Fruit fly (Drosophila melanogaster) whole organism, prepupa: ENCODE measurements around the gene Exo84.

Experiments used
- Blimp-1 ChIP-seq: fragments of 200-800 bp; sonication (Bioruptor generic); optimal IDR thresholded peaks from 3 replicates; lab custom pipeline; 2017; ENCODE audit warnings: missing biosample characterization, missing genetic modification characterization, mild to moderate bottlenecking, moderate library complexity, missing genetic modification reagents
- CG10631 ChIP-seq: fragments of 200-800 bp; sonication (Bioruptor generic); optimal IDR thresholded peaks from 2 replicates; lab custom pipeline; 2016; ENCODE audit warnings: missing biosample characterization, missing genetic modification characterization
- CG10669 ChIP-seq: fragments of 200-800 bp; sonication (Bioruptor generic); optimal IDR thresholded peaks from 3 replicates; lab custom pipeline; 2018; ENCODE audit warnings: missing biosample characterization, mild to moderate bottlenecking, missing genetic modification characterization, moderate library complexity
- CG11294 ChIP-seq: fragments of 200-800 bp; sonication (Bioruptor generic); IDR thresholded peaks from 2 replicates; pipeline ENCODE4 v1.3.6; 2022; ENCODE audit warnings: missing biosample characterization, missing genetic modification characterization
- CG11902 ChIP-seq: fragments of 200-800 bp; sonication (Bioruptor generic); optimal IDR thresholded peaks from 3 replicates; lab custom pipeline; 2016; ENCODE audit warnings: missing biosample characterization, missing genetic modification characterization
- CG15336 ChIP-seq: fragments of 200-800 bp; sonication (Bioruptor generic); IDR thresholded peaks from 2 replicates; pipeline ENCODE4 v1.3.6; 2022; ENCODE audit warnings: missing biosample characterization, missing genetic modification characterization
- CG1621 ChIP-seq: fragments of 200-800 bp; sonication (Bioruptor generic); optimal IDR thresholded peaks from 3 replicates; lab custom pipeline; 2018; ENCODE audit warnings: missing biosample characterization, mild to moderate bottlenecking, missing genetic modification characterization
- CG16779 ChIP-seq: fragments of 200-800 bp; sonication (Bioruptor generic); optimal IDR thresholded peaks from 3 replicates; lab custom pipeline; 2017; ENCODE audit warnings: missing biosample characterization, mild to moderate bottlenecking, missing genetic modification characterization
- CG31627 ChIP-seq: fragments of 200-800 bp; sonication (Bioruptor generic); optimal IDR thresholded peaks from 3 replicates; lab custom pipeline; 2016; ENCODE audit warnings: missing biosample characterization, missing genetic modification characterization
- CG32006 ChIP-seq: fragments of 200-800 bp; sonication (Bioruptor generic); optimal IDR thresholded peaks from 3 replicates; lab custom pipeline; 2017; ENCODE audit warnings: missing biosample characterization, mild to moderate bottlenecking, missing genetic modification characterization
- CG34406 ChIP-seq: fragments of 200-800 bp; sonication (Bioruptor generic); optimal IDR thresholded peaks from 3 replicates; lab custom pipeline; 2016; ENCODE audit warnings: missing biosample characterization, missing genetic modification characterization
- CG3919 ChIP-seq: fragments of 200-800 bp; sonication (Bioruptor generic); optimal IDR thresholded peaks from 3 replicates; lab custom pipeline; 2016; ENCODE audit warnings: missing biosample characterization, missing genetic modification characterization
- CG6792 ChIP-seq: fragments of 200-800 bp; sonication (Bioruptor generic); optimal IDR thresholded peaks from 3 replicates; lab custom pipeline; 2016; ENCODE audit warnings: missing biosample characterization, missing genetic modification characterization
- CG6808 ChIP-seq: fragments of 200-800 bp; sonication (Bioruptor generic); optimal IDR thresholded peaks from 3 replicates; lab custom pipeline; 2017; ENCODE audit warnings: missing biosample characterization, missing genetic modification characterization, mild to moderate bottlenecking, moderate library complexity, missing genetic modification reagents
- CG6854 ChIP-seq: fragments of 200-800 bp; sonication (Bioruptor generic); optimal IDR thresholded peaks from 2 replicates; lab custom pipeline; 2017; ENCODE audit warnings: missing biosample characterization, mild to moderate bottlenecking, missing genetic modification characterization
- CG7368 ChIP-seq: fragments of 200-800 bp; sonication (Bioruptor generic); optimal IDR thresholded peaks from 3 replicates; lab custom pipeline; 2016; ENCODE audit warnings: missing biosample characterization, missing genetic modification characterization
- CG8119 ChIP-seq: fragments of 200-800 bp; sonication (Bioruptor generic); IDR thresholded peaks from 3 replicates; pipeline ENCODE4 v1.3.6; 2022; ENCODE audit warnings: missing biosample characterization, missing genetic modification characterization
- CG8632 ChIP-seq: fragments of 200-800 bp; sonication (Bioruptor generic); optimal IDR thresholded peaks from 3 replicates; lab custom pipeline; 2016; ENCODE audit warnings: missing biosample characterization, missing genetic modification characterization
- CG9139 ChIP-seq: fragments of 200-800 bp; sonication (Bioruptor generic); optimal IDR thresholded peaks from 3 replicates; lab custom pipeline; 2017; ENCODE audit warnings: missing biosample characterization, mild to moderate bottlenecking, missing genetic modification characterization
- Eip75B ChIP-seq: fragments of 200-800 bp; sonication (Bioruptor generic); optimal IDR thresholded peaks from 3 replicates; lab custom pipeline; 2016; ENCODE audit warnings: missing biosample characterization, missing genetic modification characterization
- Eip78C ChIP-seq: fragments of 200-800 bp; sonication (Bioruptor generic); peaks from one replicate; lab custom pipeline; 2016; ENCODE audit warnings: missing biosample characterization, missing genetic modification characterization
- Ets21C ChIP-seq: fragments of 200-800 bp; sonication (Bioruptor generic); optimal IDR thresholded peaks from 3 replicates; lab custom pipeline; 2016; ENCODE audit warnings: missing biosample characterization, missing genetic modification characterization
- Gug ChIP-seq: fragments of 200-800 bp; sonication (Bioruptor generic); IDR thresholded peaks from 2 replicates; pipeline ENCODE4 v1.3.6; 2022; ENCODE audit warnings: missing biosample characterization, missing genetic modification characterization
- Hr39 ChIP-seq: fragments of 200-800 bp; sonication (Bioruptor generic); optimal IDR thresholded peaks from 2 replicates; lab custom pipeline; 2016; ENCODE audit warnings: missing biosample characterization, missing genetic modification characterization
- Hr4 ChIP-seq: fragments of 200-800 bp; sonication (Bioruptor generic); optimal IDR thresholded peaks from 3 replicates; lab custom pipeline; 2016; ENCODE audit warnings: missing biosample characterization, missing genetic modification characterization
- Lpt ChIP-seq: fragments of 200-800 bp; sonication (Bioruptor generic); optimal IDR thresholded peaks from 3 replicates; lab custom pipeline; 2016; ENCODE audit warnings: missing biosample characterization, missing genetic modification characterization
- Met ChIP-seq: fragments of 200-800 bp; sonication (Bioruptor generic); optimal IDR thresholded peaks from 3 replicates; lab custom pipeline; 2016; ENCODE audit warnings: missing biosample characterization, missing genetic modification characterization
- OdsH ChIP-seq: fragments of 200-800 bp; sonication (Bioruptor generic); optimal IDR thresholded peaks from 3 replicates; lab custom pipeline; 2016; ENCODE audit warnings: missing biosample characterization, missing genetic modification characterization
- Smox ChIP-seq: fragments of 200-800 bp; sonication (Bioruptor generic); optimal IDR thresholded peaks from 3 replicates; lab custom pipeline; 2016; ENCODE audit warnings: missing biosample characterization, missing genetic modification characterization
- Sox102F ChIP-seq: fragments of 200-800 bp; sonication (Bioruptor generic); optimal IDR thresholded peaks from 2 replicates; lab custom pipeline; 2016; ENCODE audit warnings: missing biosample characterization, mild to moderate bottlenecking, missing genetic modification characterization
- Sox14 ChIP-seq: fragments of 200-800 bp; sonication (Bioruptor generic); optimal IDR thresholded peaks from 3 replicates; lab custom pipeline; 2016; ENCODE audit warnings: missing biosample characterization, missing genetic modification characterization
- Sox15 ChIP-seq: fragments of 200-800 bp; sonication (Bioruptor generic); optimal IDR thresholded peaks from 3 replicates; lab custom pipeline; 2016; ENCODE audit warnings: missing biosample characterization, missing genetic modification characterization
- achi ChIP-seq: fragments of 200-800 bp; sonication (Bioruptor generic); optimal IDR thresholded peaks from 3 replicates; lab custom pipeline; 2016; ENCODE audit warnings: missing biosample characterization, missing genetic modification characterization
- dsx ChIP-seq: fragments of 200-800 bp; optimal IDR thresholded peaks from 3 replicates; lab custom pipeline; 2019; ENCODE audit warnings: missing biosample characterization, mild to moderate bottlenecking, missing genetic modification characterization, moderate library complexity; ENCODE audit not compliant: poor library complexity, severe bottlenecking
- esn ChIP-seq: fragments of 200-800 bp; sonication (Bioruptor generic); optimal IDR thresholded peaks from 2 replicates; lab custom pipeline; 2016; ENCODE audit warnings: missing biosample characterization, mild to moderate bottlenecking, missing genetic modification characterization, moderate library complexity
- fd59A ChIP-seq: fragments of 200-800 bp; sonication (Bioruptor generic); optimal IDR thresholded peaks from 2 replicates; lab custom pipeline; 2017; ENCODE audit warnings: missing biosample characterization, mild to moderate bottlenecking, missing genetic modification characterization, missing genetic modification reagents
- fd85E ChIP-seq: fragments of 200-800 bp; sonication (Bioruptor generic); optimal IDR thresholded peaks from 3 replicates; lab custom pipeline; 2016; ENCODE audit warnings: missing biosample characterization, missing genetic modification characterization
- fkh ChIP-seq: fragments of 200-800 bp; sonication (Bioruptor generic); optimal IDR thresholded peaks from 3 replicates; lab custom pipeline; 2017; ENCODE audit warnings: missing biosample characterization, mild to moderate bottlenecking, missing genetic modification characterization, moderate library complexity
- lz ChIP-seq: fragments of 200-800 bp; sonication (Bioruptor generic); optimal IDR thresholded peaks from 3 replicates; lab custom pipeline; 2016; ENCODE audit warnings: missing biosample characterization, missing genetic modification characterization
- pdm3 ChIP-seq: fragments of 200-800 bp; sonication (Bioruptor generic); optimal IDR thresholded peaks from 3 replicates; lab custom pipeline; 2016; ENCODE audit warnings: missing biosample characterization, missing genetic modification characterization
- salr ChIP-seq, 2 experiments: fragments of 200-800 bp; sonication (Bioruptor generic); optimal IDR thresholded peaks; 3 replicates each; lab custom pipeline; 2016 to 2018; ENCODE audit warnings: missing biosample characterization in 2 of 2, missing genetic modification characterization in 2 of 2, mild to moderate bottlenecking in 1 of 2
- spab ChIP-seq: fragments of 200-800 bp; sonication (Bioruptor generic); optimal IDR thresholded peaks from 2 replicates; lab custom pipeline; 2017; ENCODE audit warnings: missing biosample characterization, mild to moderate bottlenecking, missing genetic modification characterization, missing genetic modification reagents
- ss ChIP-seq, 2 experiments: fragments of 200-800 bp; sonication (Bioruptor generic); optimal IDR thresholded peaks; 2 replicates in 1 of 2; 3 replicates in 1 of 2; lab custom pipeline; 2017 to 2018; ENCODE audit warnings: mild to moderate bottlenecking in 2 of 2, missing biosample characterization in 2 of 2, missing genetic modification characterization in 2 of 2, moderate library complexity in 1 of 2
- svp ChIP-seq: fragments of 200-800 bp; sonication (Bioruptor generic); peaks from one replicate; lab custom pipeline; 2016; ENCODE audit warnings: missing biosample characterization, missing genetic modification characterization
- vri ChIP-seq: fragments of 200-800 bp; sonication (Bioruptor generic); optimal IDR thresholded peaks from 3 replicates; lab custom pipeline; 2016; ENCODE audit warnings: missing biosample characterization, mild to moderate bottlenecking, missing genetic modification characterization

The Exo84 gene

DNA sequence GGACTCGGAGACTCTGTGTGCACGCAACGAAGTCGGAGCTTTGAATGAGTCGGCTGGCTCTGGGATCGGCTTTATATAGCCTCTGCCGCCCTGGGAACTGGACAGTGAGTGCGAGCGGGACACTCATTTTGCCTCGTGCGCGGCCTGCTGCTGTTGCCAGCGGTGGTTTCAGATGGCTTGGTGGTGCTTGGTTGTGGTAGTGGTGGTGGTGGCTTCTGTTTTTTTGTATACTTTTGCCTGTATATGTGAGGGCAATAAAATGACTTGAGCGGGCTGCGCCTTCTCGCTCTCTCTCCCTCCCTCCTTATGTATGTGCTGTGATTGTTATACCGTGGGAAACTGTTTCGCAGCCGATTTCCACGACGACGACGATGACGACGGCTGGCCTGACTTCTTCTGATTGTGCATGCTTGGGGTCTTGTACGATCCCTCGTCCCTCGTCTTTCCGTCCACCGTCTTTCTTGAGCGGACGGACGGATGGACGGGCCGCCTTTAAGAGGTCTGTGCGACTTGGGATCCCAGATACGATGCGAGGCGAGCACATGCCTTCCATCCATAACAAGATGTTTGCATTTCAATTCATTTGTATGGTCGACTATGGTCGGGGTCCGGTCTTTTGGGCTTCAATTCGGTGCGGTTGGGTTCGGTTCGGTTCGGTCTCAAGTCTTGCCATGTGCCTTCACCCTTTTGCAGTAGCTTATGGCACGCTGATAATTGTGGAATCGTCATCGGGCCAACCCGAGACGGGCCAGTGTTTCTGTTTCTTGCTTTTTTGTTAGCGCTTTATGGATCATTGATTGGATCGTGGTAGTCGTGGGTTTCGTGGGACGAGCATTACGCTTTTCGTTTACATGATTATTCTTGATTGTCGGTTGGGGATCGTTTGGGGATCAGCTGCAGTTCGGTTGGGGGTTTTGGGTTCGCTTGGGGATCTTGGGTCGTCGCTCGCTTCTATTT is 45.8 kb downstream of the Exo84 start (continued):
- peak; percentile 79 for TF ChIP-seq CG6854 (GFP tag; lab: Kevin White, UChicago)
- TF ChIP-seq CG3919 (GFP tag; lab: Kevin White, UChicago): peak; percentile 18
- TF ChIP-seq esn (GFP tag; lab: Kevin White, UChicago): no peak
- no peak for TF ChIP-seq Ets21C (GFP tag; lab: Kevin White, UChicago)
- peak; percentile 62 for TF ChIP-seq fkh (GFP tag; lab: Kevin White, UChicago)
- TF ChIP-seq OdsH (GFP tag; lab: Kevin White, UChicago): no peak
- peak; percentile 67 for TF ChIP-seq Eip78C (GFP tag; lab: Kevin White, UChicago)
- no peak for TF ChIP-seq lz (GFP tag; lab: Kevin White, UChicago)
- peak; percentile 60 for TF ChIP-seq Met (GFP tag; lab: Kevin White, UChicago)
- TF ChIP-seq CG10669 (GFP tag; lab: Kevin White, UChicago): peak; percentile 4
- TF ChIP-seq CG6792 (GFP tag; lab: Kevin White, UChicago): no peak
- TF ChIP-seq svp: peak; percentile 75
- peak; percentile 71 for TF ChIP-seq Lpt (GFP tag; lab: Kevin White, UChicago)
- TF ChIP-seq CG8119 (GFP tag; lab: Robert Waterston, UW): peak; percentile 54; the same call in 2 of the 3 replicates
- TF ChIP-seq CG11294: no peak
- peak; percentile 47 for TF ChIP-seq vri (GFP tag; lab: Kevin White, UChicago)
- TF ChIP-seq spab (GFP tag; lab: Kevin White, UChicago): peak; percentile 58
- TF ChIP-seq Smox (GFP tag; lab: Kevin White, UChicago): peak; percentile 25
- TF ChIP-seq Hr4 (GFP tag; lab: Kevin White, UChicago): peak; percentile 5
- TF ChIP-seq CG7368 (GFP tag; lab: Kevin White, UChicago): no peak
- TF ChIP-seq pdm3: no peak
- TF ChIP-seq CG31627 (GFP tag; lab: Kevin White, UChicago): no peak
- TF ChIP-seq Eip75B (GFP tag; lab: Kevin White, UChicago): peak; percentile 60
- no peak for TF ChIP-seq fd85E
- TF ChIP-seq CG9139: peak; percentile 69
- TF ChIP-seq Hr39 (GFP tag; lab: Kevin White, UChicago): no peak
- TF ChIP-seq CG8632 (GFP tag; lab: Kevin White, UChicago): no peak

DNA sequence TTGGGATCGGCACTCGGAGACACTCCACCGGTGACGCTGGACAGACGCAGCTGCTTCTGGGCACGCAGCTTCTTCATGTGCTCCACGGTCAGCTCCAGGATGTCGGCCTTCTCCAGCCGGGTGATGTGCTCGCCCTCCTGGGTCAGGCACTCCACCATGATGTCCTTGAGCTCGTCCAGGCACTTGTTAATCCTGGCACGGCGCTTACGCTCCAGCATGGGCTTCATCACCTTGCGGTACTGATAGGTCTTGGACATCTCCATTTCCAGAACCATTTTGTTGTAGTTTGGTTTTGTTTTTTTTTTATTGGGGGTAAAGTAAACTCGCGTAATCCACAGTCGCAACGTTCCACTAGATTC is 46.5 kb downstream of the Exo84 start:
- TF ChIP-seq Sox102F: no peak
- TF ChIP-seq CG15336 (GFP tag; lab: Robert Waterston, UW): no peak
- TF ChIP-seq Sox15: no peak
- TF ChIP-seq svp: no peak
- no peak for TF ChIP-seq Ets21C (GFP tag; lab: Kevin White, UChicago)
- TF ChIP-seq Met (GFP tag; lab: Kevin White, UChicago): no peak
- TF ChIP-seq CG32006 (GFP tag; lab: Kevin White, UChicago): no peak
- TF ChIP-seq CG16779 (tag; lab: Kevin White, UChicago): no peak
- TF ChIP-seq dsx (GFP tag; lab: Kevin White, UChicago): no peak
- no peak for TF ChIP-seq ss (GFP tag; optimal IDR thresholded peaks at IDR 0.05; lab: Kevin White, UChicago)

DNA sequence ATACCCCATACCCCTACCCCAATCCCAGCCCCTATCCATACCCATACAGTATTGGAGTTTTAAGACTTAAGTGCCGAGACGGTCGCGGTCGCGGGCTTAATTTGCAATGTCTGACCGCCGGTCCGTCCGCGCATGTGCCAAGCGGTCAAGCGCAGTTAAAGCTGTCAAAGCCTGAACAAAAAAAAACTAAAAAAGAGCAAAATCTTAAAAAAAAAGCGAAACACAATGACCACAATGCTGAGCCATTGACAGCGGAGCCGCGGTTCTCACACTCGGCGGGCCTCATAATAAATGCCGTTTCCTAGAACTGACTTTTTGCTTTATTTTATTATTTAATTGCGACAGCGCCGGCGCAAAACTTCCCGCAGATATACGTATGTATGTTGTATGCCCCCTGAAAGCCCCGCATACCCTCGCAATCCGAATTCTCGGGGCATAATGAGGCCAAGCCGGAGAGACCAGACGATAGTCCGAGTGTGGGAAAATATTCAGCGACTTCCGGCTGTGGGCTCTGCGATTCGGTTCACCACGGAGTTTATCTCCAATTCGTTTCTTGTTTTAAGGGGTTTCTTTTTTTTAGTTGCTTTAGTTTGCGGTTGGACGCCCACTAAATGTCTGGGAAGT is 47.6 kb downstream of the Exo84 start:
- TF ChIP-seq fd59A (GFP tag; lab: Kevin White, UChicago) (no peak), CG11294 (no peak), CG1621 (tag; lab: Kevin White, UChicago) (peak; percentile 50), salr (GFP tag; optimal IDR thresholded peaks at IDR 0.05; lab: Kevin White, UChicago) (peak in 1 of 2 experiments; percentile 14), CG15336 (GFP tag; lab: Robert Waterston, UW) (no peak), CG34406 (GFP tag; lab: Kevin White, UChicago) (no peak), Met (GFP tag; lab: Kevin White, UChicago) (no peak), achi (GFP tag; lab: Kevin White, UChicago) (no peak), Blimp-1 (GFP tag; lab: Kevin White, UChicago) (no peak), spab (GFP tag; lab: Kevin White, UChicago) (peak; percentile 72), CG10631 (GFP tag; lab: Kevin White, UChicago) (no peak), Eip78C (GFP tag; lab: Kevin White, UChicago) (peak; percentile 58), OdsH (GFP tag; lab: Kevin White, UChicago) (no peak), CG11902 (no peak), CG32006 (GFP tag; lab: Kevin White, UChicago) (no peak), Sox14 (no peak), CG6808 (GFP tag; lab: Kevin White, UChicago) (peak; percentile 82), CG7368 (GFP tag; lab: Kevin White, UChicago) (no peak), Gug (no peak), Lpt (GFP tag; lab: Kevin White, UChicago) (no peak)
